Fruit fly (Drosophila melanogaster): ENCODE data around the gene CG7194.
A peak's percentile ranks its signal among the peaks of the same experiment; 100 is the strongest.

Gene CG7194

dm6 chr3L:8312290-8312689, 8.4 kb upstream of the CG7194 start:
- TF ChIP-seq CHES-1-like (GFP tag; optimal IDR thresholded peaks at IDR 0.05) = no peak
- 0 out of 3 replicates have a peak, but pooled peaks have one; percentile 21 for TF ChIP-seq ci (GFP tag; IDR thresholded peaks at IDR 0.05)
- TF ChIP-seq chm (GFP tag; IDR thresholded peaks at IDR 0.05) = no peak
- no peak for TF ChIP-seq B-H2 (GFP tag; optimal IDR thresholded peaks at IDR 0.05)
- no peak for TF ChIP-seq CG31224 (GFP tag; IDR thresholded peaks at IDR 0.05)
- TF ChIP-seq CG3838 (GFP tag; optimal IDR thresholded peaks at IDR 0.05) = no peak
- TF ChIP-seq Med (GFP tag) = no peak
- TF ChIP-seq ERR (GFP tag; optimal IDR thresholded peaks at IDR 0.05) = no peak
- no peak for TF ChIP-seq CG7987 (GFP tag; optimal IDR thresholded peaks at IDR 0.05)
- TF ChIP-seq MESR4 (GFP tag; optimal IDR thresholded peaks at IDR 0.05) = no peak
- no peak for TF ChIP-seq Hmx (GFP tag; optimal IDR thresholded peaks at IDR 0.05)
- no peak for TF ChIP-seq sna (GFP tag; IDR thresholded peaks at IDR 0.05; ENCODE audit: partially characterized antibody)
- 0 out of 2 replicates have a peak, but pooled peaks have one; percentile 12 for TF ChIP-seq peb (GFP tag; IDR thresholded peaks at IDR 0.05)
- no peak for TF ChIP-seq Nf-YB (GFP tag; optimal IDR thresholded peaks at IDR 0.05)
- TF ChIP-seq BEAF-32 (GFP tag; optimal IDR thresholded peaks at IDR 0.05) = no peak
- no peak for TF ChIP-seq CG6654 (GFP tag; optimal IDR thresholded peaks at IDR 0.05)
- TF ChIP-seq Nf-YC (tag; optimal IDR thresholded peaks at IDR 0.05) = no peak
- no peak for TF ChIP-seq crol (GFP tag; IDR thresholded peaks at IDR 0.05)
- TF ChIP-seq Sin3A (optimal IDR thresholded peaks at IDR 0.05) = no peak
- no peak for TF ChIP-seq CG3163 (GFP tag; optimal IDR thresholded peaks at IDR 0.05)
- TF ChIP-seq Hr39 (optimal IDR thresholded peaks at IDR 0.05) = peak; percentile 19
- TF ChIP-seq sr (GFP tag; IDR thresholded peaks at IDR 0.05) = no peak
- TF ChIP-seq CG16815 (GFP tag; optimal IDR thresholded peaks at IDR 0.05) = no peak
- no peak for TF ChIP-seq HLH4C (GFP tag; IDR thresholded peaks at IDR 0.05; ENCODE audit: partially characterized antibody)
- TF ChIP-seq D19A (tag; optimal IDR thresholded peaks at IDR 0.05) = no peak
- TF ChIP-seq chif (GFP tag; optimal IDR thresholded peaks at IDR 0.05) = no peak
- TF ChIP-seq nerfin-1 (tag; optimal IDR thresholded peaks at IDR 0.05) = no peak
- TF ChIP-seq grn (GFP tag; optimal IDR thresholded peaks at IDR 0.05) = no peak
- no peak for TF ChIP-seq Tbp (GFP tag; optimal IDR thresholded peaks at IDR 0.05)
- TF ChIP-seq CG9932 (GFP tag; IDR thresholded peaks at IDR 0.05) = peak; percentile 10; the same call in 1 of the 2 replicates
- TF ChIP-seq CG3847 (GFP tag; IDR thresholded peaks at IDR 0.05) = no peak
- peak; percentile 91 for TF ChIP-seq Ets65A (GFP tag)
- TF ChIP-seq CG11247 (GFP tag; IDR thresholded peaks at IDR 0.05) = 0 out of 2 replicates have a peak, but pooled peaks have one; percentile 24
- TF ChIP-seq CG18619 (GFP tag; optimal IDR thresholded peaks at IDR 0.05) = no peak
- no peak for TF ChIP-seq wor (GFP tag; IDR thresholded peaks at IDR 0.05)
- TF ChIP-seq CG4707 (GFP tag; optimal IDR thresholded peaks at IDR 0.05) = no peak
- no peak for TF ChIP-seq MTF-1 (GFP tag; optimal IDR thresholded peaks at IDR 0.05; ENCODE audit: borderline replicate concordance)
- TF ChIP-seq CG17186 (GFP tag; optimal IDR thresholded peaks at IDR 0.05) = no peak
- TF ChIP-seq CG30403 (GFP tag; optimal IDR thresholded peaks at IDR 0.05) = no peak
- no peak for TF ChIP-seq CG11093 (GFP tag; IDR thresholded peaks at IDR 0.05)
- TF ChIP-seq ash1 (GFP tag; optimal IDR thresholded peaks at IDR 0.05) = no peak
- no peak for TF ChIP-seq run (tag; optimal IDR thresholded peaks at IDR 0.05)
- TF ChIP-seq her (GFP tag; optimal IDR thresholded peaks at IDR 0.05) = no peak
- 0 out of 3 replicates have a peak, but pooled peaks have one; percentile 46 for TF ChIP-seq CG11456 (GFP tag; IDR thresholded peaks at IDR 0.05)
- peak; percentile 16; the same call in 1 of the 2 replicates for TF ChIP-seq NFAT (GFP tag; IDR thresholded peaks at IDR 0.05)
- no peak for TF ChIP-seq Mes4 (GFP tag; optimal IDR thresholded peaks at IDR 0.05)
- TF ChIP-seq sd (tag; optimal IDR thresholded peaks at IDR 0.05) = no peak
- TF ChIP-seq E2f2 (GFP tag; IDR thresholded peaks at IDR 0.05) = no peak
- no peak for TF ChIP-seq Ada2b (GFP tag; IDR thresholded peaks at IDR 0.05)
- no peak for TF ChIP-seq dysf (GFP tag; IDR thresholded peaks at IDR 0.05)
- TF ChIP-seq phol (tag; optimal IDR thresholded peaks at IDR 0.05) = no peak
- TF ChIP-seq Dbx (GFP tag; IDR thresholded peaks at IDR 0.05) = no peak
- TF ChIP-seq Vsx1 (GFP tag; optimal IDR thresholded peaks at IDR 0.05) = no peak
- no peak for TF ChIP-seq yki (optimal IDR thresholded peaks at IDR 0.05)

All from whole organism, embryonic.